Worm (Caenorhabditis elegans) whole organism, young adult: Measurements from ENCODE around the gene blos-7.

Source experiments
- B0019.2 ChIP-seq: fragments of 200-800 bp; sonication (Bioruptor generic); conservative IDR thresholded peaks from 2 replicates; pipeline ENCODE4 v1.3.6; 2022; ENCODE audit warnings: missing genetic modification reagents, missing genetic modification characterization, missing compliant biosample characterization
- C06A6.2 ChIP-seq: fragments of 200-800 bp; sonication (Bioruptor generic); conservative IDR thresholded peaks from 2 replicates; pipeline ENCODE4 v1.3.6; 2022; ENCODE audit warnings: missing genetic modification characterization, missing compliant biosample characterization
- F23B12.7 ChIP-seq: sonication (generic microtip); optimal IDR thresholded peaks from 2 replicates; lab custom pipeline; 2017; ENCODE audit warnings: missing genetic modification characterization, mild to moderate bottlenecking, missing compliant biosample characterization, antibody characterized with exemption, moderate library complexity; ENCODE audit not compliant: insufficient read depth
- F37B4.10 ChIP-seq: fragments of 200-800 bp; sonication (Bioruptor generic); IDR thresholded peaks from 2 replicates; pipeline ENCODE4 v1.3.6; 2022; ENCODE audit warnings: missing genetic modification characterization, missing compliant biosample characterization
- K12H6.12 ChIP-seq: fragments of 200-800 bp; sonication (Bioruptor generic); optimal IDR thresholded peaks from 2 replicates; lab custom pipeline; 2018; ENCODE audit warnings: mild to moderate bottlenecking, missing genetic modification characterization, missing compliant biosample characterization
- T07F8.4 ChIP-seq: sonication (generic microtip); optimal IDR thresholded peaks from 2 replicates; lab custom pipeline; 2016; ENCODE audit warnings: mild to moderate bottlenecking, missing genetic modification characterization, moderate library complexity, missing compliant biosample characterization
- Y67H2A.10 ChIP-seq: fragments of 200-800 bp; sonication (Bioruptor generic); conservative IDR thresholded peaks from 2 replicates; pipeline ENCODE4 v1.3.6; 2022; ENCODE audit warnings: missing genetic modification reagents, missing genetic modification characterization, missing compliant biosample characterization
- aptf-2 ChIP-seq: fragments of 200-800 bp; sonication (Bioruptor generic); conservative IDR thresholded peaks from 2 replicates; pipeline ENCODE4 v1.3.6; 2022; ENCODE audit warnings: missing genetic modification reagents, missing genetic modification characterization, missing compliant biosample characterization
- aptf-3 ChIP-seq: fragments of 200-800 bp; sonication (Bioruptor generic); IDR thresholded peaks from 2 replicates; pipeline ENCODE4 v1.3.6; 2022; ENCODE audit warnings: missing genetic modification characterization, missing compliant biosample characterization
- athp-1 ChIP-seq: sonication (generic microtip); optimal IDR thresholded peaks from 2 replicates; lab custom pipeline; 2017; ENCODE audit warnings: mild to moderate bottlenecking, missing genetic modification characterization, missing compliant biosample characterization
- attf-6 ChIP-seq: fragments of 200-800 bp; sonication (Bioruptor generic); IDR thresholded peaks from 2 replicates; pipeline ENCODE4 v1.3.6; 2022; ENCODE audit warnings: missing genetic modification reagents, missing genetic modification characterization, missing compliant biosample characterization
- ccch-3 ChIP-seq: fragments of 200-800 bp; sonication (Bioruptor generic); optimal IDR thresholded peaks from 2 replicates; lab custom pipeline; 2018; ENCODE audit warnings: mild to moderate bottlenecking, missing genetic modification characterization, missing compliant biosample characterization
- egrh-3 ChIP-seq: fragments of 200-800 bp; sonication (Bioruptor generic); IDR thresholded peaks from 2 replicates; pipeline ENCODE4 v1.3.6; 2022; ENCODE audit warnings: missing genetic modification reagents, missing genetic modification characterization, missing compliant biosample characterization
- hlh-26 ChIP-seq: fragments of 200-800 bp; sonication (Bioruptor generic); conservative IDR thresholded peaks from 2 replicates; pipeline ENCODE4 v1.3.6; 2022; ENCODE audit warnings: missing genetic modification reagents, missing genetic modification characterization, missing compliant biosample characterization
- hmg-1.2 ChIP-seq: fragments of 200-800 bp; sonication (Bioruptor generic); IDR thresholded peaks from 2 replicates; pipeline ENCODE4 v1.3.6; 2022; ENCODE audit warnings: missing genetic modification reagents, missing genetic modification characterization, missing compliant biosample characterization
- lin-35 ChIP-seq, 3 experiments: fragments of 150-350 bp in 2 of 3; sonication (generic microtip) in 1 of 3; optimal IDR thresholded peaks; 2 replicates each; lab custom pipeline; 2014 to 2018; ENCODE audit warnings: missing biosample characterization in 3 of 3, missing genetic modification characterization in 3 of 3, missing genetic modification reagents in 3 of 3
- lin-40 ChIP-seq: sonication (generic microtip); optimal IDR thresholded peaks from 2 replicates; lab custom pipeline; 2016; ENCODE audit warnings: missing genetic modification characterization, mild to moderate bottlenecking, missing compliant biosample characterization, missing genotype, missing genetic modification reagents
- lir-1 ChIP-seq: fragments of 200-800 bp; sonication (Bioruptor generic); conservative IDR thresholded peaks from 2 replicates; pipeline ENCODE4 v1.3.6; 2022; ENCODE audit warnings: missing genetic modification reagents, missing genetic modification characterization, missing compliant biosample characterization
- lsl-1 ChIP-seq: fragments of 200-800 bp; sonication (Bioruptor generic); optimal IDR thresholded peaks from 2 replicates; lab custom pipeline; 2018; ENCODE audit warnings: mild to moderate bottlenecking, missing genetic modification characterization, moderate library complexity, missing compliant biosample characterization
- mcd-1 ChIP-seq: fragments of 200-800 bp; sonication (Bioruptor generic); IDR thresholded peaks from 2 replicates; pipeline ENCODE4 v1.3.6; 2022; ENCODE audit warnings: missing genetic modification reagents, missing genetic modification characterization, missing compliant biosample characterization
- mel-28 ChIP-seq: sonication (generic microtip); optimal IDR thresholded peaks from 2 replicates; lab custom pipeline; 2016; ENCODE audit warnings: borderline replicate concordance, mild to moderate bottlenecking, missing genetic modification characterization, missing compliant biosample characterization
- mxl-1 ChIP-seq: sonication (generic microtip); optimal IDR thresholded peaks from 2 replicates; lab custom pipeline; 2016; ENCODE audit warnings: missing genetic modification characterization, missing compliant biosample characterization
- nhr-90 ChIP-seq: sonication (generic microtip); optimal IDR thresholded peaks from 2 replicates; lab custom pipeline; 2016; ENCODE audit warnings: missing genotype, mild to moderate bottlenecking, missing genetic modification characterization, missing compliant biosample characterization
- rec-8 ChIP-seq, 2 experiments: sonication (generic microtip); optimal IDR thresholded peaks; 2 replicates each; lab custom pipeline; 2016; ENCODE audit warnings: mild to moderate bottlenecking in 2 of 2, missing genetic modification characterization in 2 of 2, missing genetic modification reagents in 2 of 2, missing genotype in 2 of 2, missing biosample characterization in 1 of 2, missing compliant biosample characterization in 1 of 2, moderate library complexity in 1 of 2
- sea-2 ChIP-seq: fragments of 200-800 bp; sonication (Bioruptor generic); IDR thresholded peaks from 2 replicates; pipeline ENCODE4 v1.3.6; 2022; ENCODE audit warnings: missing genetic modification characterization, missing compliant biosample characterization
- snpc-1.3 ChIP-seq: sonication (generic microtip); optimal IDR thresholded peaks from 2 replicates; lab custom pipeline; 2017; ENCODE audit warnings: missing genetic modification characterization, mild to moderate bottlenecking, missing compliant biosample characterization, antibody characterized with exemption, moderate library complexity, missing genotype, missing genetic modification reagents; ENCODE audit not compliant: insufficient read depth
- snpc-4 ChIP-seq, 5 experiments: fragments of 150-350 bp in 1 of 5; sonication (generic microtip) in 4 of 5; optimal IDR thresholded peaks; 2 replicates each; lab custom pipeline; 2014 to 2018; ENCODE audit warnings: missing genetic modification characterization in 5 of 5, missing biosample characterization in 3 of 5, antibody characterized with exemption in 2 of 5, mild to moderate bottlenecking in 2 of 5, missing compliant biosample characterization in 2 of 5, missing genotype in 2 of 5, moderate library complexity in 2 of 5, missing genetic modification reagents in 1 of 5
- somi-1 ChIP-seq: fragments of 200-800 bp; sonication (Bioruptor generic); optimal IDR thresholded peaks from 2 replicates; lab custom pipeline; 2018; ENCODE audit warnings: mild to moderate bottlenecking, missing genetic modification characterization, missing compliant biosample characterization
- tbx-9 ChIP-seq: sonication (generic microtip); optimal IDR thresholded peaks from 2 replicates; lab custom pipeline; 2016; ENCODE audit warnings: borderline replicate concordance, missing genetic modification characterization, inconsistent platforms, missing compliant biosample characterization
- zfh-2 ChIP-seq: fragments of 200-800 bp; sonication (Bioruptor generic); conservative IDR thresholded peaks from 2 replicates; pipeline ENCODE4 v1.3.6; 2022; ENCODE audit warnings: missing genetic modification reagents, missing genetic modification characterization, missing compliant biosample characterization
- zim-3 ChIP-seq: sonication (generic microtip); optimal IDR thresholded peaks from 2 replicates; lab custom pipeline; 2017; ENCODE audit warnings: mild to moderate bottlenecking, missing genetic modification characterization, moderate library complexity, missing compliant biosample characterization

The blos-7 gene

DNA sequence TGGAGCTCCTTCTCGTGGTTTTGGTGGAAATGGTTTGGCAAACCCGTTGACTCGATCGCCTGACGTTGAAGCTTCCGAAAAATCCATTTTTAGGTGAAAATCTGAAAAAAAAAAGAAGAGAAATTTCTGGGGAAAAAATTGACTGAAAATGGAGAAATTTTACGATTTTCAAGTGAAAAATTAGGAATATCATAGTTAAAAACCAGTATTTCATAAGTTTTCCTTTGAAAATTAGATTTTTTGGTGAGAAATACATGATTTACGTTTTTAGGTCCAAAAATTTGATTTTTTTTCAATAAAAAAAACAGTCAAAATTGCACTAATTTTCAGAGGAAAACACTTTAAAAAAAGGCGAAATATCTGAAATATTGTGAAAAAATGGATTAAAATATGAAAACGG lies 10.8 kb upstream of the blos-7 start, which contains the start of gene taf-2:
Gene taf-2, minus strand, starts transcription at position 101 of the 400 bp plus-strand sequence.
- TF ChIP-seq sea-2 (GFP tag; lab: Robert Waterston, UW), result no peak
- no peak for TF ChIP-seq aptf-2 (GFP tag; lab: Robert Waterston, UW)
- no peak for TF ChIP-seq lin-40 (tag; lab: Kevin White, UChicago)

DNA sequence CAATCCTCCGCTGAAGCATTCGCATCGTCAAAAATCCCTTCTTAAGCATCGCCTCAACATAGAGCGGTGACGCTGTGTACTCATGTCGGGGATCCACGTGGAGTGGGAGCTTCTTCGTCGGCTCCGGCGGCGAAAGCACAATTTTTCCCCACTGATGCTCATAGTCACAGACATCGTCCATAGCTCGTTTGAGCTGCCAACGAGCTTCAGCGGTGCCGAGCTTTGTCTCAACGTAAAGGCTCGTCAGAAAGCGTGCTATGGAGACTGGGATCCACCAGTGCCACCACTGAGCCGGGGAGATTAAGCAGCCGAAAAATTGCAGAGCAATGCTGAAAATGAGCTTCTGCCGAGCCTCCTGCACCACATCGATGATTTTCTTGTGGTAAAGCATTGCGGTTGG lies 8.1 kb upstream of the blos-7 start:
- TF ChIP-seq zfh-2 (GFP tag; lab: Robert Waterston, UW) (peak; percentile 70), snpc-1.3 (no peak)

DNA sequence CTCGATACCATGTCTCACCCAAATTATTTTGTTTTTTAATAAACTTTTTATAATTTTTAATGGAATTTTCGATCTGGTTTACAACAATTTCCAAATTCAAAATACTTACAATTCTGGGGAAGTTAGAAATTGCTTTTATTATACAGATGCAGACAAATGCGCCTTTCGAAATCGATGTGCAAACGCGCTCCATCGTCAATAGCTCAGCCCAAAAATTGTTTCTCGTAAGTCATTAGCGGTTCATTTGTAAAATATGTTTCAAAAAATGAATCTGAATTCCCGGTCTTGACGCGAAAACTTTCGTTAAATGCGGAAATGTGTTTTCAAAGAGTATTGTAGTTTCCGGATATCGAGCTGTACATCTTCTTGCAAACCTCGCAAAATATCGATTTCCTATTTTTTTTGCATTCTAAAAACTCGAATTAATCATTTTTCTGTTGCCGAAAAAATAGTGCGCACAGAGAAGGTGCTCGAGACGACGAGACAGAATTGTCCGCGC lies 3.2 kb downstream of the blos-7 start, which contains the start of gene Y37E11B.1:
Gene Y37E11B.1, plus strand, starts transcription at position 145 of the 499 bp plus-strand sequence.
- peak; percentile 56 for TF ChIP-seq mcd-1 (GFP tag; lab: Robert Waterston, UW)
- no peak for TF ChIP-seq nhr-90 (tag; lab: Kevin White, UChicago)

DNA sequence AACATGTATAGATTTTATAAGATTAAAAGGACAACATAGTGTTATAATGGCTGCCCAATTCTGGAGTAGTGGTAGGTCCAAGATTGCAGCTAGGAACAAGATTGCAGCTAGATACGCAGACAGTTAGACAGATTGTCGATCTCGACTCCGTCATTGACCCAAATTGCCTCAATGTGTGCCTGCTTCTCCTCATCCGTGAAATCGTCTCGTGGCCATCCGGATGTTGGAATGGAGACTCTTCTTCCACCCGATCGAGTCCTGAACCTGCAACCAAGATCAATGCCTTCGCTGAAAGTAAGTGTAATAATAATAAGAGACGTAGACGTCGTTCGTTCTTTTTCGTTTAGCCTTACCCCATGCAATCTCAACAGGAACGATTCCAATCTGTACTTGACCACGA lies 4.0 kb downstream of the blos-7 start:
- TF ChIP-seq B0019.2, result no peak
- TF ChIP-seq hmg-1.2, result peak; percentile 43; the same call in 1 of the 2 replicates

DNA sequence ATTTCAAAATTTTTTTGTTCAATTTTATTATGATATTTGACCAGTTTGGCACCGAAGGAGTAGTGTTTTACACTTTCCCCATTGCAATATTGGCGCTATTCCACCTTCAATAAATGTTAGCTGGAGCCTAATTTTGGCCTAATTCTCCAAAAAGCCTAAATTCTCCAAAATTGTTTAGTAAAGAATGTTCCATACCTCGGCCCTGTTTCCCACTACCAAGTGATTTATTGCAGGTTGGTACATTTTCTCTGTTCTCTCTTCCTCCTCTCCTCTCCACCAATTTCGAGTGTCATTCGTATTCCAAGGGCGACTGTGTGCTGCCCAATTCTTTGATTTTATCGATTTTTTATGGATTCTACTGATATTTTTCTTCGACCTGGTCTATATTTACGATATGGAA lies 4.6 kb downstream of the blos-7 start, which contains the start of gene Y37E11B.2:
Gene Y37E11B.2, plus strand, starts transcription at position 301 of the 400 bp plus-strand sequence.
- TF ChIP-seq tbx-9 (tag; lab: Kevin White, UChicago) (no peak), athp-1 (tag; lab: Kevin White, UChicago) (no peak), aptf-3 (GFP tag; lab: Robert Waterston, UW) (no peak), T07F8.4 (tag; lab: Kevin White, UChicago) (no peak), B0019.2 (no peak), C06A6.2 (GFP tag; lab: Robert Waterston, UW) (no peak), Y67H2A.10 (GFP tag; lab: Robert Waterston, UW) (no peak), egrh-3 (GFP tag; lab: Robert Waterston, UW) (no peak), lir-1 (no peak), hlh-26 (GFP tag; lab: Robert Waterston, UW) (no peak), somi-1 (no peak), mel-28 (tag; lab: Kevin White, UChicago) (no peak), F23B12.7 (tag; lab: Kevin White, UChicago) (no peak), K12H6.12 (tag; lab: Kevin White, UChicago) (no peak), ccch-3 (GFP tag; lab: Kevin White, UChicago) (no peak), mxl-1 (no peak), rec-8 (tag; optimal IDR thresholded peaks at IDR 0.05; lab: Kevin White, UChicago) (no peak)

DNA sequence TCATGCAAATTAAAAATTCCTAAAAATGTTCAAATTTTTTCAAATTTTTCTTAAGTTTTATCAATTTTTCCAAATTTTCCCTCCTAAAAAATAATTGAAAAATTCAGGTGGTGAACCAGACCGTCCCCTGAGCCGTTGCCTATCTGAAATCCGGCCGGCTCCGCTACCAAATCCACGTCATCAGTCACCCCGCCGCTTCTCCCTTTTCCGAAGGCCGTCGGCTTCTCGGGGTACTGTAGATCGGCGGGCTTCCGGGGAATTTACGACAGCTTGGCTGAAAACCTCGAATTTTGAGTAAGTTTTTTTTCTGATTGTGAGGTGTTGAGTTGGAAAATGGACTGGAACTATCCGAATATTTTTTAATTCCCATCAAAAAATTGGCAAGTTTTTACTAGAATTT lies 12.1 kb downstream of the blos-7 start:
- TF ChIP-seq attf-6 (GFP tag; lab: Robert Waterston, UW), result no peak
- TF ChIP-seq zfh-2 (GFP tag; lab: Robert Waterston, UW), result peak; percentile 66

DNA sequence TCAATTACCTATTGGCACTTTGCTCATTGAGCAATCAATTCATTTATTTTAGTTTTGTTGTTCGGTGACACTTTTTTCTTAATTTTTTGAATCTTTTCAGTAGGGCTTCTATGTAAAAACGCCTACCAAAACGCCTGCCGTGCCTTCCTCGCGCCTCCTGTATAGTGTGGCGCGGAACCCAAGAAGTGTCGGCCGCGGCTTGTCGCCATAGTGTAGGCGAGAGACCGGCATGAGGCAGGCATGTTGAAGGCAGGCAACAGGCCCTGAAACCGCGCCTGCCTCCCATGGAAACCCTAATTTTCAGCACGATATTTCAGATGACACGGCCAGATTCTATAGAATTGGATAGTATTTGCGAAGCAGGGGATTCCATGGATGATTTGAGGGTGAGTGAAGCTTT lies 14.1 kb downstream of the blos-7 start, which contains the start of gene otpl-1:
Gene otpl-1, plus strand, starts transcription at position 372 of the 400 bp plus-strand sequence.
- TF ChIP-seq zim-3 (tag; lab: Kevin White, UChicago) (no peak), snpc-4 (GFP tag; optimal IDR thresholded peaks at IDR 0.05; lab: Kevin White, UChicago) (peak; percentile 3), snpc-4 (tag; optimal IDR thresholded peaks at IDR 0.05; lab: Kevin White, UChicago) (peak in 3 of 4 experiments; percentile 27 to 85 (median 70)), F37B4.10 (0 out of 2 replicates have a peak, but pooled peaks have one; percentile 25), zfh-2 (GFP tag; lab: Robert Waterston, UW) (peak; percentile 71), lin-35 (GFP tag; optimal IDR thresholded peaks at IDR 0.05; lab: Kevin White, UChicago) (no peak), lsl-1 (GFP tag; lab: Kevin White, UChicago) (no peak)
- TF ChIP-seq, all 124 proteins: peak for 3
